Fruit fly (Drosophila melanogaster) Kc167 (cell line): ENCODE results near the gene CG10274.
"Not testable (repeated sequence)": the region's sequence is repeated elsewhere in the genome, so short reads cannot be mapped to it uniquely, and the experiment has no call there.

Experiments
- Myc ChIP-seq: fragments of >200 bp; optimal IDR thresholded peaks from 2 replicates; lab custom pipeline; 2017; ENCODE audit warnings: missing external identifiers
- Sin3A ChIP-seq: fragments of >200 bp; optimal IDR thresholded peaks from 2 replicates; lab custom pipeline; 2018; ENCODE audit warnings: missing external identifiers
- h ChIP-seq: fragments of >200 bp; optimal IDR thresholded peaks from 3 replicates; lab custom pipeline; 2018; ENCODE audit warnings: missing external identifiers
- insv ChIP-seq: fragments of >200 bp; optimal IDR thresholded peaks from 3 replicates; lab custom pipeline; 2018; ENCODE audit warnings: missing external identifiers
- psq ChIP-seq: fragments of >200 bp; optimal IDR thresholded peaks from 2 replicates; lab custom pipeline; 2017; ENCODE audit warnings: missing external identifiers
- ttk ChIP-seq: sonication (Bioruptor generic); optimal IDR thresholded peaks from 2 replicates; lab custom pipeline; 2017; ENCODE audit warnings: missing external identifiers

Gene CG10274

dm6 chr3L:6149248-6149647 lies 32.4 kb downstream of the CG10274 start, which contains the start of gene Lcp65Ab1:
TSS of gene Lcp65Ab1 (plus strand) at chr3L:6149548.
- not testable (repeated sequence) for TF ChIP-seq ttk; h (lab: Kevin White, UChicago); Myc (lab: Kevin White, UChicago)

dm6 chr3L:6147887-6148286 lies 33.7 kb downstream of the CG10274 start, which contains the start of gene Cpr65Ax1:
TSS of gene Cpr65Ax1 (minus strand) at chr3L:6147987.
- TF ChIP-seq Myc (lab: Kevin White, UChicago); h (lab: Kevin White, UChicago); ttk: not testable (repeated sequence)

- not testable (repeated sequence) for TF ChIP-seq psq (lab: Kevin White, UChicago); ttk; h (lab: Kevin White, UChicago)
These were observed 35.3 kb downstream of the CG10274 start, which contains the start of gene Lcp65Ab2 for dm6 chr3L:6146374-6146773. TSS of gene Lcp65Ab2 (plus strand) at chr3L:6146674.

dm6 chr3L:6144769-6145220 lies 36.8 kb downstream of the CG10274 start, which contains the start of gene Lcp65Ac:
TSS of gene Lcp65Ac (plus strand) at chr3L:6144819.
- TF ChIP-seq insv (no peak), psq (lab: Kevin White, UChicago) (no peak), Myc (lab: Kevin White, UChicago) (no peak), Sin3A (no peak)

dm6 chr3L:6143188-6143755 lies 38.4 kb downstream of the CG10274 start, which contains the start of gene Lcp65Ad:
TSS of gene Lcp65Ad (plus strand) at chr3L:6143395.
- TF ChIP-seq Myc (lab: Kevin White, UChicago), result no peak
- no peak for TF ChIP-seq Sin3A
- no peak for TF ChIP-seq psq (lab: Kevin White, UChicago)
- TF ChIP-seq h (lab: Kevin White, UChicago), result no peak
- no peak for TF ChIP-seq insv
- TF ChIP-seq ttk, result no peak

dm6 chr3L:6142313-6142712 lies 39.3 kb downstream of the CG10274 start, which contains the start of gene Cpr65Aw:
TSS of gene Cpr65Aw (minus strand) at chr3L:6142413.
- TF ChIP-seq ttk, result no peak

dm6 chr3L:6141538-6141937 lies 40.1 kb downstream of the CG10274 start:
- TF ChIP-seq Myc (lab: Kevin White, UChicago), result no peak
- TF ChIP-seq Sin3A, result no peak
- no peak for TF ChIP-seq ttk
- TF ChIP-seq psq (lab: Kevin White, UChicago), result no peak
- no peak for TF ChIP-seq h (lab: Kevin White, UChicago)
- TF ChIP-seq insv, result no peak

- TF ChIP-seq h (lab: Kevin White, UChicago), result no peak
- no peak for TF ChIP-seq ttk
- no peak for TF ChIP-seq psq (lab: Kevin White, UChicago)
These were observed 40.7 kb downstream of the CG10274 start for dm6 chr3L:6140771-6141472.

- no peak for TF ChIP-seq h (lab: Kevin White, UChicago)
These were observed 41.6 kb downstream of the CG10274 start, which contains the start of gene Cpr65Av for dm6 chr3L:6139924-6140574. TSS of gene Cpr65Av (minus strand) at chr3L:6139974.

dm6 chr3L:6138586-6138985 lies 43.0 kb downstream of the CG10274 start:
- no peak for TF ChIP-seq psq (lab: Kevin White, UChicago)
- no peak for TF ChIP-seq Myc (lab: Kevin White, UChicago)
- no peak for TF ChIP-seq insv
- no peak for TF ChIP-seq h (lab: Kevin White, UChicago)
- TF ChIP-seq Sin3A, result no peak
- TF ChIP-seq ttk, result no peak

- no peak for TF ChIP-seq psq (lab: Kevin White, UChicago)
- no peak for TF ChIP-seq insv
- no peak for TF ChIP-seq Myc (lab: Kevin White, UChicago)
- TF ChIP-seq Sin3A, result no peak
- no peak for TF ChIP-seq ttk
- TF ChIP-seq h (lab: Kevin White, UChicago), result no peak
These were observed 43.6 kb downstream of the CG10274 start, which contains the start of gene Lcp65Ae for dm6 chr3L:6138018-6138417. TSS of gene Lcp65Ae (minus strand) at chr3L:6138118.

- TF ChIP-seq Sin3A (no peak), Myc (lab: Kevin White, UChicago) (no peak), ttk (no peak), insv (no peak), h (lab: Kevin White, UChicago) (no peak)
These were observed 44.9 kb downstream of the CG10274 start, which contains the start of gene Lcp65Af for dm6 chr3L:6136691-6137090. TSS of gene Lcp65Af (minus strand) at chr3L:6136791.

dm6 chr3L:6135174-6135573 lies 46.5 kb downstream of the CG10274 start, which contains the start of gene Lcp65Ag1:
TSS of gene Lcp65Ag1 (minus strand) at chr3L:6135274.
- no peak for TF ChIP-seq Myc (lab: Kevin White, UChicago)
- TF ChIP-seq Sin3A, result no peak
- no peak for TF ChIP-seq ttk
- TF ChIP-seq insv, result no peak
